Fruit fly (Drosophila melanogaster): ENCODE data around the gene CG8750.

The CG8750 gene

dm6 chr3L:13865484-13865883 is 22.7 kb upstream of the CG8750 start (continued):
- TF ChIP-seq BtbVII (GFP tag; optimal IDR thresholded peaks at IDR 0.05) (peak; percentile 46), CG2712 (tag; optimal IDR thresholded peaks at IDR 0.05) (peak; percentile 80), CG12391 (tag; optimal IDR thresholded peaks at IDR 0.05) (peak; percentile 67), CG4730 (GFP tag; IDR thresholded peaks at IDR 0.05) (no peak), E2f1 (GFP tag; IDR thresholded peaks at IDR 0.05) (no peak), prd (optimal IDR thresholded peaks at IDR 0.05) (no peak), prd (GFP tag; IDR thresholded peaks at IDR 0.05) (no peak), CG6765 (GFP tag; optimal IDR thresholded peaks at IDR 0.05) (peak; percentile 18), CG10654 (GFP tag; optimal IDR thresholded peaks at IDR 0.05) (peak; percentile 66), CG7556 (GFP tag; optimal IDR thresholded peaks at IDR 0.05) (peak; percentile 56), onecut (GFP tag; IDR thresholded peaks at IDR 0.05) (peak; percentile 72), CG10543 (GFP tag; optimal IDR thresholded peaks at IDR 0.05) (peak; percentile 31), bbx (GFP tag; IDR thresholded peaks at IDR 0.05; ENCODE audit: partially characterized antibody) (no peak), CG3726 (GFP tag; IDR thresholded peaks at IDR 0.05) (no peak), lola (GFP tag; optimal IDR thresholded peaks at IDR 0.05) (peak in 1 of 3 experiments; percentile 75), repo (GFP tag; optimal IDR thresholded peaks at IDR 0.05) (peak; percentile 8), sima (GFP tag; optimal IDR thresholded peaks at IDR 0.05) (no peak), sr (GFP tag; IDR thresholded peaks at IDR 0.05) (no peak), Gug (GFP tag; IDR thresholded peaks at IDR 0.05) (no peak), CG4707 (GFP tag; optimal IDR thresholded peaks at IDR 0.05) (peak; percentile 86), CG7987 (GFP tag; optimal IDR thresholded peaks at IDR 0.05) (peak; percentile 91), Meics (GFP tag; optimal IDR thresholded peaks at IDR 0.05) (no peak), sug (tag; optimal IDR thresholded peaks at IDR 0.05) (peak; percentile 46), psq (GFP tag; optimal IDR thresholded peaks at IDR 0.05) (peak; percentile 2), disco-r (GFP tag; optimal IDR thresholded peaks at IDR 0.05) (peak; percentile 28), Stat92E (GFP tag; optimal IDR thresholded peaks at IDR 0.05) (no peak), maf-S (GFP tag; optimal IDR thresholded peaks at IDR 0.05) (peak; percentile 5), CG6654 (GFP tag; optimal IDR thresholded peaks at IDR 0.05) (peak; percentile 47), gt (GFP tag; IDR thresholded peaks at IDR 0.05) (no peak), bowl (GFP tag; IDR thresholded peaks at IDR 0.05) (no peak), PHDP (tag; optimal IDR thresholded peaks at IDR 0.05) (peak; percentile 84), Vsx1 (GFP tag; optimal IDR thresholded peaks at IDR 0.05) (peak; percentile 86), CG8765 (GFP tag; IDR thresholded peaks at IDR 0.05) (no peak), BEAF-32 (GFP tag; optimal IDR thresholded peaks at IDR 0.05) (no peak), CG12299 (tag; optimal IDR thresholded peaks at IDR 0.05) (peak; percentile 55), ftz-f1 (GFP tag; optimal IDR thresholded peaks at IDR 0.05) (no peak), bab2 (GFP tag; optimal IDR thresholded peaks at IDR 0.05) (peak; percentile 79), CG2120 (GFP tag; optimal IDR thresholded peaks at IDR 0.05) (no peak), CG2875 (GFP tag; optimal IDR thresholded peaks at IDR 0.05) (peak; percentile 90), CG8089 (GFP tag; optimal IDR thresholded peaks at IDR 0.05) (peak; percentile 76), Rx (GFP tag; IDR thresholded peaks at IDR 0.05) (no peak), aop (GFP tag; IDR thresholded peaks at IDR 0.05) (no peak), hb (GFP tag; IDR thresholded peaks at IDR 0.05; ENCODE audit: partially characterized antibody) (no peak), Antp (GFP tag; optimal IDR thresholded peaks at IDR 0.05) (no peak), Doc2 (GFP tag; IDR thresholded peaks at IDR 0.05) (no peak), tio (GFP tag; optimal IDR thresholded peaks at IDR 0.05) (no peak), CG12942 (GFP tag; optimal IDR thresholded peaks at IDR 0.05) (peak; percentile 9), sisA (GFP tag; IDR thresholded peaks at IDR 0.05) (no peak), Fer2 (tag; optimal IDR thresholded peaks at IDR 0.05) (peak; percentile 20), Nf-YA (GFP tag; IDR thresholded peaks at IDR 0.05) (no peak), mld (GFP tag; IDR thresholded peaks at IDR 0.05; ENCODE audit: partially characterized antibody) (no peak), sd (tag; optimal IDR thresholded peaks at IDR 0.05) (no peak)

All from whole organism, embryonic.